Worm (Caenorhabditis elegans) whole organism, L4/young adult: ENCODE results near the gene rps-18.
A peak's percentile ranks its signal among the peaks of the same experiment; 100 is the strongest.

ENCODE experiments used
- W03F9.2 ChIP-seq: fragments of 150-350 bp; optimal IDR thresholded peaks from 2 replicates; lab custom pipeline; 2014; ENCODE audit warnings: missing biosample characterization, missing genetic modification characterization
- dao-5 ChIP-seq: sonication (generic microtip); optimal IDR thresholded peaks from 2 replicates; lab custom pipeline; 2016; ENCODE audit warnings: missing genotype, missing genetic modification characterization, moderate library complexity, missing compliant biosample characterization
- him-1 ChIP-seq: sonication (generic microtip); optimal IDR thresholded peaks from 2 replicates; lab custom pipeline; 2016; ENCODE audit warnings: missing genotype, missing genetic modification reagents, missing genetic modification characterization, missing compliant biosample characterization

Gene rps-18

ce11 chrIV:14825379-14825778, at the start of gene rps-18:
Gene rps-18 (plus strand): TSS chrIV:14825679.
- TF ChIP-seq him-1 (tag; lab: Kevin White, UChicago), result no peak
- TF ChIP-seq dao-5, result no peak
- TF ChIP-seq W03F9.2 (tag; lab: Kevin White, UChicago), result no peak

ce11 chrIV:14781537-14781936, 43.9 kb upstream of the rps-18 start, which contains the start of gene Y57G11C.8:
Gene Y57G11C.8 (plus strand): TSS chrIV:14781837.
- TF ChIP-seq him-1 (tag; lab: Kevin White, UChicago) (no peak), dao-5 (no peak), W03F9.2 (tag; lab: Kevin White, UChicago) (no peak)

DNA sequence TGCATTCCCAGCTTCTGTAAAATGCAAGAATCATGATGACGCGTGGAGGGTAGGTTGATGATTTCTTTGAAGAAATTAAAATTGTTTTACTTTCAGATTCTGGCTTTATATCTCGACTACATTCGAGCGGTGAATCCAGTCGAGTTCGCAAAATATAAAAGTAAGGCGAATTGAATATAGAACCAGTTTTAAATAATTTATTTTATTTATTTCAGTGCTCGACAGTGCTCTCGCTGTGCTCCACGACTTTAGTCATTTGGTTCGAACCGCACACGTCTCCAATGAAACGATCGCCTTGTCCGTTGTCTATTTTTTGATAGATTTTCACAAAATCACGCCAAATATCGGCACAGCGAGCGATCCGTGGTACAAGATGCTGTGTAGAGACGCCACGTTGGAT, 43.3 kb upstream of the rps-18 start, which contains the start of gene Y57G11C.1130:
Gene Y57G11C.1130 (plus strand): TSS at position 301 of the 400 bp plus-strand sequence.
- TF ChIP-seq W03F9.2 (tag; lab: Kevin White, UChicago) (no peak), him-1 (tag; lab: Kevin White, UChicago) (no peak), dao-5 (no peak)

DNA sequence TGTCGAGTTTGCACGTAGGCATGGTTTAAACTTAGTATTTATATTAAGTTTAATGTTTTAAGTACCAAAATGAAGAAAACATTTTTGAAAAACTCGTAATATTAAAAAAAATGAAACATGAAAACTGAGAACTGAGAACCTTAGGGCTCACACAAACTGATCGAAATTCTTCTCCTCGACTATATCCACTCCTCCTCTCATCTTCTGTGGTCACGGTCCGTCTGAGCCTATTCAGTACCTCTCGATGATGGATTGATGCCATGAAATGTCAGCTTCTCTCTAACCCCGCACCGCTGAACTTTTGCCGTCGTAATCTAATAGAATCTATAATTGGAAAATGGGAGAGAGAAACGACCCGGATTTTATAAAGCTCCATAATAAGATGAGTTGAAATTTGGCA, 41.0 kb upstream of the rps-18 start, which contains the start of gene nlp-56:
Gene nlp-56 (minus strand): TSS at position 257 of the 400 bp plus-strand sequence.
- TF ChIP-seq dao-5, result no peak

DNA sequence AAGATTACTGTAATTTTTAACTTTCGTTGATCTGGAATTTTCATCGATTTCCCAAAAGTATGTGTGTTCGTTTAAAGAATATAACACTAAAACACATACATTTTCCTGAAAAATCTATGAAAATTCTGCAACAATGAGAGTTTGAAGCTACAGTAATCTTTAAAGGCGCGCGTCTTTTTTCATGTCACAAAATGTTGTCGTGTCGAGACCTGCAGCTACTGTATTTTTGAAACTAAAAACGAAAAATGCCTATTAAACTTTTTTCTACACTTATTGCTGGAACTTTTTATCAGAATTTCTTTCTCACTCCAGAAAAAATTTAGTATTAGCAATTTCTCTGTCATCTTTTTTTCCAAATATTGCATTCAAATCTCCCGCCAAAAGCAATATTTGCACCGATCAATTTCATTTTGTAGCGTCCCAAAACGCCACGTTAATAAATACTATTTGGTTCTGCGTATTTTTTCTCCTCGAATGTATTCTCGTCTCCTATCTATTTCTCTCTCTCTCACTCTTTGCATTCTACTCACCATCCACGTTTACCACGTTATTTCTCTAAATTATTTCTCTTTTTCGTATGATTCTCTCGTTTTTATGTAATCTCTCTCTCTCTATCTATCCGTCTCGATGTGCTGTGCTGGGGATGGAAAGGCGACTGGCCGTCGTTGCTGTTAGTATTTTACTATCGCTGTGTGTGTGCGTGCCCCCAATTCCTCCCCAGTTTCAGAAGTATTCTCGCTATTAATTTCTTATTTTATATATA, 38.9 kb upstream of the rps-18 start, which contains the start of gene melo-1:
Gene melo-1 (plus strand): TSS at position 658 of the 763 bp plus-strand sequence.
- TF ChIP-seq W03F9.2 (tag; lab: Kevin White, UChicago) (no peak), dao-5 (no peak), him-1 (tag; lab: Kevin White, UChicago) (peak; percentile 44)

- TF ChIP-seq dao-5, result no peak
- no peak for TF ChIP-seq him-1 (tag; lab: Kevin White, UChicago)
- TF ChIP-seq W03F9.2 (tag; lab: Kevin White, UChicago), result no peak
Measured at ce11 chrIV:14790579-14790978, 34.9 kb upstream of the rps-18 start.

DNA sequence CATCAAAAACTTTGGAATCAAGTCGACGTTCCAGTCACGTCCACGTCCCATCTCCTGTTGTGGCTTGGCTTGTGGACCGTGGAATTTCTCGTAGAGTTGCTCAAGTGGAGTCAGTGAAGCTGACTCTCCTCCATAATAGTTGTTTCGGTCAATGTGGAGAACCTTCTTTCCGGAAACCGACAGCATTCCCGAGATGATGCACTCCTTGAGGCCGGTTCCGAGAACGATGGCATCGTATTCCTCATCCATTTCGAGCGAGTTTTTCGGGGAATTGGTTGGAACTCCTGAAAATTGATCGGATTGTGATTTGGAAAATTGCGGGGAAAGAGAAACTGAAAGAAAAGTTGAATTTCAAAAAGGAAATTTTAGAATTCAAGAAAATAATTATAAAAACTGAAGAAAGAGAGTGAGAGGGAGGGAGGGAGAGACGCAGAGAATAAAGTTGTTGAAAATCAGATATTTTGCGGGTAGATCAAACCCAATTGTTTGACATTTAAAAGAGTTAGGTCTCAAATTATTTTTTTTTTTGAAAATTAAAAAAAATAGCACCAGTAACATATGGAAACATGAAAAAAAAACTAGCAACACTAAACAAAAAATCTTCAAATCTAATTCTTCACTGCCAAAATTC, 32.8 kb upstream of the rps-18 start, which contains the start of gene gdi-1:
Gene gdi-1 (minus strand): TSS at position 286 of the 631 bp plus-strand sequence.
- TF ChIP-seq W03F9.2 (tag; lab: Kevin White, UChicago) (no peak), dao-5 (no peak), him-1 (tag; lab: Kevin White, UChicago) (no peak)

DNA sequence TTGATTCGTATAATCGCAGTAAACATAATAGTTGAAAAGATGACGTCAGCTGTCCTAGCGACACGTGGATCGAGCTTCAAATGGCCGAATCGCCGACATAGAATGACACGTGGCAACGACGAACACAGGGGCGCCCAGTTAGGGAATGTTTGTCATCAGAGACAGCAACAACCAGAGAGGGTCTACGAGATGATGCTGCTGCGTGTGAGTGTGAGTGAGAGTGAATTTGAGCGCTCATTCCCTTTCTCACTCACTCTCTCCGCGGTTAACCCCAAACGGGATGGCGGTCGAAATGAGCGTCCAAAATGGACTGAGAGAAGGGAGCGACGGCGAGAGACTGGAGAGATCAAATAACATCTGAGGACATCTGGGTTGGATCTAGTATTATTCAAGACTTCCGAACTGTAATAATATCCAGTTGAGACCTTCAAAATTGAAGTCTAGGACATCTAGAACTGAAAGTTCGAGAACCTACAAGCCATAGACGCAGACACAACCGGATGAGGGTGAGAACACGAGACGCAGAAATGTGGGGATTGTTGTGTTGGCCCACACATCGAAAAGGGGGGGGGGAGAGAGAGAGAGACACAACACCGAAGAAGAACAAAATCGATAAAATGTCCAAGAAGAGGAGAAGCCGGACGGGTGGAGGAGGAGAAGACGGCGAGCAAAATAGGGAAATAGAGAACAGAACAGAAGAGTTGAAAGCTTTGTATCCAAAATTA, 31.4 kb upstream of the rps-18 start:
- TF ChIP-seq him-1 (tag; lab: Kevin White, UChicago) (peak; percentile 26), W03F9.2 (tag; lab: Kevin White, UChicago) (no peak)

DNA sequence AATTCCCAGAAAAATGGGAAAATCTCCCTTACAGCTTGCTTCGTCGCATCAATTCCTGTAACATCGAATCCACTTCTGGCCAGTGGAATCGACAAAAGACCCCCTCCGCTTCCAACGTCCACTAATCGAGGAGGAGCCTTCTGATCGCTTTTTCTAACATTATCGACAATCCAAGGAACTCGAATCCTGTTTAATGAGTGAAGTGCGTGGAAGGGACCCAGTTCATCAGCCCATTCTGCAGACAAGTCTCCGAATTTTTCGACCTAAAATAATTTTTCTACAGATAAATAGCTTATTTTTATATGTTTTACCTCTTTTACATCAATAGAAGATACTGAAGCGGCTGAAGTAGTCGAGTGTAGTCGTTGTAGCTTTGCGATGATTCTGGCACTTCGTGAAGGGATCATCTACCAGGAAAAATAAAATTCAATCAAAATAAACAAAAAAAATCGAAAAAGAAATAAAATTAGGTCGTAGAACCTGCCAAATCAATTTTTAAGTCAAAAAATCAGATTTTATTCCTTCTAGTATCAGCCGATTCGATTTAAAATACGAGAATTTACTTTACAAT, 29.5 kb upstream of the rps-18 start, which contains the start of gene coq-3:
Gene coq-3 (minus strand): TSS at position 407 of the 571 bp plus-strand sequence.
- no peak for TF ChIP-seq him-1 (tag; lab: Kevin White, UChicago)

DNA sequence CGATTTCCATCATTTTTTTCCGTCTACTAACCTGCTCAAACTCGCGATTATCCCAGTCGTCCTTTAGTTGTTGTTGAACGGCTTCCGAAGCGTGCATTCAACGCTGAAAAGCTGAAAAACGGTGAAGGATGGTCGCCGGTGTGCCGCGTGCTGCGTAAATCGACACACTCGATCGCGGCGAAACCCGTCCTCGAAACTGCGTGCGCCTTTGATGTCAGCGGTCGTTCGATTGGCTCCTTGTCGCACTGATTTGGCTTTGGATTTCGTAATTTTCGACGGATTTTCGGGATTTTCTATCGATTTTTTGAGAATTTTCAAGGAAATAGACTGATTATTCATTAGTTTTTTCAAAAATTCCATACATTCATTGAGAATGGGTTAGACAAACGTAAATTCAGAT, 28.1 kb upstream of the rps-18 start, which contains the start of the genes Y57G11C.1147 and nuo-3:
Gene Y57G11C.1147 (minus strand): TSS at position 161 of the 400 bp plus-strand sequence.
Gene nuo-3 (minus strand): TSS at position 191 of the 400 bp plus-strand sequence.
- TF ChIP-seq him-1 (tag; lab: Kevin White, UChicago) (no peak), W03F9.2 (tag; lab: Kevin White, UChicago) (no peak), dao-5 (no peak)

DNA sequence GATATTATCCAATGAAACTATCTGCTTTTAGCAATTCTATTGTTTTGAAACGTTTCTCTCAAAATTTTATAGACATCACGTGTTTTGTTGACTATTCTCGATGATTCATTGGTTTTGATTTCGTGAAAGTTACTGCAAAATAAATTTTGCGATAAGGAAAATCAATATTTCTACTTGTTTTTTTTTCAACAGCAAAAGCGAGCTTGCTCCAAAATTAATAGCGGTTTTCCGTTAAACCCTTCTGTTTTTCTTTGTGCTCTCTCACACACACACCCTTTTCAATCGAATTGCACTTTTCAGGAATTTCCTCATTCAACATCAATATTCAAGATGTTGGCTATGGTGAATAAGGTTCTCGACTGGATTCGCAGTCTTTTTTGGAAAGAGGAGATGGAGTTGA, 27.6 kb upstream of the rps-18 start, which contains the start of gene arl-8:
Gene arl-8 (plus strand): TSS at position 301 of the 400 bp plus-strand sequence.
- no peak for TF ChIP-seq dao-5
- TF ChIP-seq W03F9.2 (tag; lab: Kevin White, UChicago), result no peak
- TF ChIP-seq him-1 (tag; lab: Kevin White, UChicago), result no peak

DNA sequence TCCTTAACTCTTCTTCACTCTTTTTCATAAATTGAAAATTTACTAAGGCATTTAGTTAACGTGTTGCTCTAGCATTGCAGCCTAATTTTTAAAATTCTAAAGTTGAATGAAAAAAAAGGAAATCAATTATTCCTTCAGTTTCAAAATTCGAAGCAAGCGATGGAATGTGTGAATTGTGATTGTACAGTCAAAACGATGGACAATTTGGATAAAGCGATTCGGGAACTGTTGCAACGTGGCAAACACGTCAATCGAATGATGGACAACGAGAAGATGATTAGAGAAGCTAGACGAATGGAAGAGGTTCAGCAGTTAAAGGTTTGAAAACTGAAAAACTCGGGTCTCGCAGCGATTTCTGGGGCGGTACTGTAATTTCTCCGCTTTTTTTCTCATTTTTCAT, 26.3 kb upstream of the rps-18 start, which contains the start of gene Y57G11C.14:
Gene Y57G11C.14 (plus strand): TSS at position 126 of the 400 bp plus-strand sequence.
- TF ChIP-seq dao-5 (no peak), him-1 (tag; lab: Kevin White, UChicago) (no peak), W03F9.2 (tag; lab: Kevin White, UChicago) (no peak)

ce11 chrIV:14800931-14801330, 24.5 kb upstream of the rps-18 start:
- TF ChIP-seq him-1 (tag; lab: Kevin White, UChicago) (no peak), W03F9.2 (tag; lab: Kevin White, UChicago) (no peak), dao-5 (no peak)
